Comparison of ENCODE assay signal across 4 worm cellular contexts in the genomic region with DNA sequence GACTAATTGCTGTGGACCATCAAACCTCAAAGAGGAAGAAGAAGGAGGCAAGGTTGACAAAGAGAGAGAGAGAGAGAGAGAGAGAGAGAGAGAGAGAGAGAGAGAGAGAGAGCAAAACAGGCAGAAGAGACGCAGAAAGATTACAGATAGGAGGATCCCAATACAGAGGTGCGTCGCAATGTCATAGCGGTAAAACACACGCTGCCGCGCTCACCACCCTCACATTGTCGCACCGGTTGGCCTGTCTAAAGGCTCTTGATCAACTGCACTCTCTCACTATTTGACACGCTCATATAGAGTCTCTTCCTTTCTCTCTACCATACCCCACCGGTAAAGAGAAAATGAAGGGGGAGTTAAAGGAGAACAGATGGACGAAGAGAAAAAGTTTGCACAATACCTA.
TF ChIP-seq lines count a peak whose summit lies in the region.

No protein-coding gene starts in this region.

TF ChIP-seq in whole organism, L2 larva, 48 proteins besides CTCF, POLR2A, EP300 and RAD21 (continued from another document):
- no peak for TF ChIP-seq mbf-1 (tag; optimal IDR thresholded peaks at IDR 0.05; lab: Kevin White, UChicago)
- TF ChIP-seq zag-1 (tag; optimal IDR thresholded peaks at IDR 0.05; lab: Kevin White, UChicago) = no peak
- peak; percentile 60 for TF ChIP-seq F13H6.1 (tag; optimal IDR thresholded peaks at IDR 0.05; lab: Kevin White, UChicago)
TF ChIP-seq in whole organism, L2 larva: peak in this region for 10.

TF ChIP-seq in whole organism, L4 larva, 104 proteins besides CTCF, POLR2A, EP300 and RAD21 (continued from another document):
- TF ChIP-seq lin-1 (GFP tag; IDR thresholded peaks at IDR 0.05; lab: Robert Waterston, UW) (peak; percentile 71; the same call in 1 of the 2 replicates), lin-29 (GFP tag; IDR thresholded peaks at IDR 0.05; lab: Robert Waterston, UW) (no peak), duxl-1 (tag; optimal IDR thresholded peaks at IDR 0.05; lab: Kevin White, UChicago; ENCODE audit: poor library complexity) (no peak), tra-1 (GFP tag; IDR thresholded peaks at IDR 0.05; lab: Robert Waterston, UW) (peak; percentile 34; the same call in 1 of the 2 replicates), zag-1 (tag; optimal IDR thresholded peaks at IDR 0.05; lab: Kevin White, UChicago) (no peak), hlh-11 (tag; optimal IDR thresholded peaks at IDR 0.05; lab: Kevin White, UChicago) (peak; percentile 71), Y48G9A.11 (GFP tag; IDR thresholded peaks at IDR 0.05; lab: Robert Waterston, UW) (no peak), pqm-1 (tag; optimal IDR thresholded peaks at IDR 0.05; lab: Kevin White, UChicago) (peak; percentile 17), ztf-7 (tag; optimal IDR thresholded peaks at IDR 0.05; lab: Kevin White, UChicago) (peak; percentile 16), ces-1 (GFP tag; optimal IDR thresholded peaks at IDR 0.05; lab: Kevin White, UChicago) (no peak), zfp-3 (GFP tag; conservative IDR thresholded peaks at IDR 0.05; lab: Robert Waterston, UW) (no peak), saeg-2 (GFP tag; IDR thresholded peaks at IDR 0.05; lab: Robert Waterston, UW) (no peak), dve-1 (tag; optimal IDR thresholded peaks at IDR 0.05; lab: Kevin White, UChicago; ENCODE audit: insufficient read depth) (peak; percentile 63), mes-2 (tag; optimal IDR thresholded peaks at IDR 0.05; lab: Kevin White, UChicago; ENCODE audit: poor library complexity, severe bottlenecking) (peak; percentile 35), mep-1 (tag; optimal IDR thresholded peaks at IDR 0.05; lab: Kevin White, UChicago) (peak; percentile 64), dmd-6 (GFP tag; IDR thresholded peaks at IDR 0.05; lab: Robert Waterston, UW) (peak; percentile 56), rbr-2 (tag; optimal IDR thresholded peaks at IDR 0.05; lab: Kevin White, UChicago) (peak; percentile 17)

TF ChIP-seq in whole organism, late embryonic, 69 proteins besides CTCF, POLR2A, EP300 and RAD21 (continued from another document):
- no peak for TF ChIP-seq C38D4.7 (GFP tag; optimal IDR thresholded peaks at IDR 0.05; lab: Kevin White, UChicago)
- no peak for TF ChIP-seq tbx-7 (tag; optimal IDR thresholded peaks at IDR 0.05; lab: Kevin White, UChicago)
- TF ChIP-seq syd-9 (tag; optimal IDR thresholded peaks at IDR 0.05; lab: Kevin White, UChicago) = no peak
- peak; percentile 73 for TF ChIP-seq sdc-2 (tag; optimal IDR thresholded peaks at IDR 0.05; lab: Kevin White, UChicago)
- no peak for TF ChIP-seq unc-86 (tag; optimal IDR thresholded peaks at IDR 0.05; lab: Kevin White, UChicago)
- TF ChIP-seq eyg-1 (tag; optimal IDR thresholded peaks at IDR 0.05; lab: Kevin White, UChicago) = no peak
- TF ChIP-seq unc-55 (GFP tag; optimal IDR thresholded peaks at IDR 0.05; lab: Kevin White, UChicago) = peak; percentile 32
- TF ChIP-seq madf-2 (tag; optimal IDR thresholded peaks at IDR 0.05; lab: Kevin White, UChicago) = no peak
- no peak for TF ChIP-seq pat-9 (tag; optimal IDR thresholded peaks at IDR 0.05; lab: Kevin White, UChicago)
- TF ChIP-seq lim-6 (tag; optimal IDR thresholded peaks at IDR 0.05; lab: Kevin White, UChicago) = no peak
- TF ChIP-seq Y22D7AL.16 (tag; optimal IDR thresholded peaks at IDR 0.05; lab: Kevin White, UChicago) = no peak
- no peak for TF ChIP-seq ama-1 (optimal IDR thresholded peaks at IDR 0.05; lab: Kevin White, UChicago)
- no peak for TF ChIP-seq fkh-6 (tag; optimal IDR thresholded peaks at IDR 0.05; lab: Kevin White, UChicago)
- TF ChIP-seq ceh-31 (tag; optimal IDR thresholded peaks at IDR 0.05; lab: Kevin White, UChicago) = peak; percentile 61
- TF ChIP-seq sox-4 (tag; optimal IDR thresholded peaks at IDR 0.05; lab: Kevin White, UChicago) = no peak
- no peak for TF ChIP-seq pqm-1 (tag; optimal IDR thresholded peaks at IDR 0.05; lab: Kevin White, UChicago)
- no peak for TF ChIP-seq ceh-48 (tag; optimal IDR thresholded peaks at IDR 0.05; lab: Kevin White, UChicago)
- TF ChIP-seq ceh-6 (GFP tag; optimal IDR thresholded peaks at IDR 0.05; lab: Kevin White, UChicago) = no peak
- no peak for TF ChIP-seq hlh-15 (tag; optimal IDR thresholded peaks at IDR 0.05; lab: Kevin White, UChicago)
- no peak for TF ChIP-seq pros-1 (tag; optimal IDR thresholded peaks at IDR 0.05; lab: Kevin White, UChicago)
- peak; percentile 32 for TF ChIP-seq hlh-30 (tag; optimal IDR thresholded peaks at IDR 0.05; lab: Kevin White, UChicago; ENCODE audit: insufficient read depth)
- no peak for TF ChIP-seq ttx-3 (tag; optimal IDR thresholded peaks at IDR 0.05; lab: Kevin White, UChicago)
- TF ChIP-seq elt-4 (tag; optimal IDR thresholded peaks at IDR 0.05; lab: Kevin White, UChicago) = no peak
- no peak for TF ChIP-seq dve-1 (tag; optimal IDR thresholded peaks at IDR 0.05; lab: Kevin White, UChicago)
- TF ChIP-seq dmd-4 (tag; optimal IDR thresholded peaks at IDR 0.05; lab: Kevin White, UChicago; ENCODE audit: borderline replicate concordance) = no peak
- TF ChIP-seq pha-4 (tag; optimal IDR thresholded peaks at IDR 0.05; lab: Kevin White, UChicago) = no peak
- no peak for TF ChIP-seq ets-4 (tag; optimal IDR thresholded peaks at IDR 0.05; lab: Kevin White, UChicago)
- no peak for TF ChIP-seq pag-3 (tag; optimal IDR thresholded peaks at IDR 0.05; lab: Kevin White, UChicago; ENCODE audit: borderline replicate concordance)
- no peak for TF ChIP-seq K02D7.2 (tag; optimal IDR thresholded peaks at IDR 0.05; lab: Kevin White, UChicago)
- TF ChIP-seq hlh-8 (tag; optimal IDR thresholded peaks at IDR 0.05; lab: Kevin White, UChicago) = no peak
- peak; percentile 46 for TF ChIP-seq nfya-1 (tag; optimal IDR thresholded peaks at IDR 0.05; lab: Kevin White, UChicago)
- no peak for TF ChIP-seq unc-42 (tag; optimal IDR thresholded peaks at IDR 0.05; lab: Kevin White, UChicago)
- TF ChIP-seq ceh-2 (tag; optimal IDR thresholded peaks at IDR 0.05; lab: Kevin White, UChicago) = no peak
- TF ChIP-seq che-1 (tag; optimal IDR thresholded peaks at IDR 0.05; lab: Kevin White, UChicago) = peak; percentile 60
- no peak for TF ChIP-seq fkh-10 (GFP tag; optimal IDR thresholded peaks at IDR 0.05; lab: Kevin White, UChicago)
- no peak for TF ChIP-seq F13H6.1 (tag; optimal IDR thresholded peaks at IDR 0.05; lab: Kevin White, UChicago)
- TF ChIP-seq ceh-18 (tag; optimal IDR thresholded peaks at IDR 0.05; lab: Kevin White, UChicago) = peak; percentile 11
- no peak for TF ChIP-seq ceh-24 (tag; optimal IDR thresholded peaks at IDR 0.05; lab: Kevin White, UChicago)
- TF ChIP-seq sox-2 (GFP tag; IDR thresholded peaks at IDR 0.05; lab: Robert Waterston, UW) = no peak
- no peak for TF ChIP-seq K09A11.1 (tag; optimal IDR thresholded peaks at IDR 0.05; lab: Kevin White, UChicago; ENCODE audit: insufficient read depth)
- no peak for TF ChIP-seq hlh-6 (tag; optimal IDR thresholded peaks at IDR 0.05; lab: Kevin White, UChicago)
- TF ChIP-seq fax-1 (tag; optimal IDR thresholded peaks at IDR 0.05; lab: Kevin White, UChicago) = no peak
- no peak for TF ChIP-seq lin-11 (tag; optimal IDR thresholded peaks at IDR 0.05; lab: Kevin White, UChicago)
- no peak for TF ChIP-seq unc-3 (GFP tag; conservative IDR thresholded peaks at IDR 0.05; lab: Robert Waterston, UW)
- no peak for TF ChIP-seq unc-3 (tag; optimal IDR thresholded peaks at IDR 0.05; lab: Kevin White, UChicago)

TF ChIP-seq in whole organism, mixed stage, embryonic, 35 proteins besides CTCF, POLR2A, EP300 and RAD21 (continued from another document):
- TF ChIP-seq mep-1 (tag; optimal IDR thresholded peaks at IDR 0.05; lab: Kevin White, UChicago) = no peak
- no peak for TF ChIP-seq elt-3 (tag; optimal IDR thresholded peaks at IDR 0.05; lab: Kevin White, UChicago)
- TF ChIP-seq lin-13 (tag; optimal IDR thresholded peaks at IDR 0.05; lab: Kevin White, UChicago) = no peak
- no peak for TF ChIP-seq sem-2 (GFP tag; optimal IDR thresholded peaks at IDR 0.05; lab: Kevin White, UChicago)
- no peak for TF ChIP-seq zip-8 (tag; optimal IDR thresholded peaks at IDR 0.05; lab: Kevin White, UChicago)
- no peak for TF ChIP-seq ces-1 (GFP tag; optimal IDR thresholded peaks at IDR 0.05; lab: Kevin White, UChicago)
TF ChIP-seq in whole organism, mixed stage, embryonic: peak in this region for 11.
